Fruit fly (Drosophila melanogaster): ENCODE results near the gene CG31388.

The CG31388 gene

dm6 chr3R:11269013-11269412 is 31.4 kb downstream of the CG31388 start (continued):
- peak; percentile 63 for TF ChIP-seq Met (GFP tag; optimal IDR thresholded peaks at IDR 0.05)
- peak; percentile 8 for TF ChIP-seq dsx (GFP tag; optimal IDR thresholded peaks at IDR 0.05; ENCODE audit: poor library complexity, severe bottlenecking)
- TF ChIP-seq CG6792 (GFP tag; optimal IDR thresholded peaks at IDR 0.05) = peak; percentile 43
- peak; percentile 83 for TF ChIP-seq CG3919 (GFP tag; optimal IDR thresholded peaks at IDR 0.05)
- peak; percentile 39 for TF ChIP-seq CG6276 (GFP tag; optimal IDR thresholded peaks at IDR 0.05)
- peak; percentile 32 for TF ChIP-seq spab (GFP tag; optimal IDR thresholded peaks at IDR 0.05)
- TF ChIP-seq CG31627 (GFP tag; optimal IDR thresholded peaks at IDR 0.05) = peak; percentile 33
- no peak for TF ChIP-seq CG4318 (GFP tag; optimal IDR thresholded peaks at IDR 0.05)
- TF ChIP-seq achi (GFP tag; optimal IDR thresholded peaks at IDR 0.05) = peak; percentile 61
- TF ChIP-seq dac (GFP tag; optimal IDR thresholded peaks at IDR 0.05) = peak; percentile 74
- no peak for TF ChIP-seq fkh (GFP tag; optimal IDR thresholded peaks at IDR 0.05)
- peak; percentile 65 for TF ChIP-seq CG6163 (GFP tag; IDR thresholded peaks at IDR 0.05)
- no peak for TF ChIP-seq CG15336 (GFP tag; IDR thresholded peaks at IDR 0.05)
- TF ChIP-seq Lpt (GFP tag; optimal IDR thresholded peaks at IDR 0.05) = peak; percentile 8
- peak in 1 of 2 experiments; percentile 61 for TF ChIP-seq salr (GFP tag; optimal IDR thresholded peaks at IDR 0.05)
- peak; percentile 54 for TF ChIP-seq CG9139 (GFP tag; optimal IDR thresholded peaks at IDR 0.05)

- TF ChIP-seq CG11294 (GFP tag; IDR thresholded peaks at IDR 0.05) (no peak), achi (GFP tag; optimal IDR thresholded peaks at IDR 0.05) (no peak), CG11762 (GFP tag; optimal IDR thresholded peaks at IDR 0.05; ENCODE audit: insufficient read depth) (no peak), CG4318 (GFP tag; optimal IDR thresholded peaks at IDR 0.05) (no peak), Hr39 (GFP tag; optimal IDR thresholded peaks at IDR 0.05) (no peak), ss (GFP tag; optimal IDR thresholded peaks at IDR 0.05) (no peak), CG15336 (GFP tag; IDR thresholded peaks at IDR 0.05) (no peak), Sox15 (GFP tag; optimal IDR thresholded peaks at IDR 0.05) (no peak), fkh (GFP tag; optimal IDR thresholded peaks at IDR 0.05) (no peak), CG8319 (GFP tag; optimal IDR thresholded peaks at IDR 0.05) (no peak), esn (GFP tag; optimal IDR thresholded peaks at IDR 0.05) (no peak)
Observed at dm6 chr3R:11270574-11270973, 33.0 kb downstream of the CG31388 start.

- TF ChIP-seq dac (GFP tag; optimal IDR thresholded peaks at IDR 0.05) (no peak), CG8319 (GFP tag; optimal IDR thresholded peaks at IDR 0.05) (no peak), fd59A (GFP tag; optimal IDR thresholded peaks at IDR 0.05) (no peak), CG10631 (GFP tag; optimal IDR thresholded peaks at IDR 0.05) (no peak)
Observed at dm6 chr3R:11272667-11273066, 35.1 kb downstream of the CG31388 start.

dm6 chr3R:11281887-11282286 is 44.3 kb downstream of the CG31388 start:
- no peak for TF ChIP-seq CG6854 (GFP tag; optimal IDR thresholded peaks at IDR 0.05)
- TF ChIP-seq CG16779 (tag; optimal IDR thresholded peaks at IDR 0.05) = no peak
- peak; percentile 1 for TF ChIP-seq CG6276 (GFP tag; optimal IDR thresholded peaks at IDR 0.05)
- no peak for TF ChIP-seq fkh (GFP tag; optimal IDR thresholded peaks at IDR 0.05)
- TF ChIP-seq acj6 (GFP tag; optimal IDR thresholded peaks at IDR 0.05) = no peak
- no peak for TF ChIP-seq CG34406 (GFP tag; optimal IDR thresholded peaks at IDR 0.05)
- TF ChIP-seq Eip93F (GFP tag; optimal IDR thresholded peaks at IDR 0.05) = no peak
- TF ChIP-seq Smox (GFP tag; optimal IDR thresholded peaks at IDR 0.05) = no peak
- peak; percentile 25 for TF ChIP-seq svp (GFP tag)
- no peak for TF ChIP-seq topi (GFP tag; optimal IDR thresholded peaks at IDR 0.05)
- no peak for TF ChIP-seq CG31627 (GFP tag; optimal IDR thresholded peaks at IDR 0.05)
- no peak for TF ChIP-seq Met (GFP tag; optimal IDR thresholded peaks at IDR 0.05)
- TF ChIP-seq cyc (GFP tag; optimal IDR thresholded peaks at IDR 0.05) = no peak
- TF ChIP-seq ss (GFP tag; optimal IDR thresholded peaks at IDR 0.05) = peak in 1 of 2 experiments; percentile 36
- TF ChIP-seq Sox102F (GFP tag; optimal IDR thresholded peaks at IDR 0.05) = no peak
- TF ChIP-seq CG7368 (GFP tag; optimal IDR thresholded peaks at IDR 0.05) = no peak

All from whole organism, prepupa.